Fruit fly (Drosophila melanogaster) whole organism, prepupa: Measurements from ENCODE around the gene T48.

Experiments
- CG16779 ChIP-seq: fragments of 200-800 bp; sonication (Bioruptor generic); optimal IDR thresholded peaks from 3 replicates; lab custom pipeline; 2017; ENCODE audit warnings: missing biosample characterization, mild to moderate bottlenecking, missing genetic modification characterization
- spab ChIP-seq: fragments of 200-800 bp; sonication (Bioruptor generic); optimal IDR thresholded peaks from 2 replicates; lab custom pipeline; 2017; ENCODE audit warnings: missing biosample characterization, mild to moderate bottlenecking, missing genetic modification characterization, missing genetic modification reagents

dm6 chr3R:26955527-26955926 is 74.0 kb downstream of the T48 start:
- TF ChIP-seq CG16779 (tag; lab: Kevin White, UChicago): no peak
- TF ChIP-seq spab (GFP tag; lab: Kevin White, UChicago): no peak
